Worm (Caenorhabditis elegans) whole organism, young adult: ENCODE results near the gene fbxa-174.
A peak's percentile ranks its signal among the peaks of the same experiment; 100 is the strongest.

ENCODE experiments used
- B0261.1 ChIP-seq: sonication (generic microtip); optimal IDR thresholded peaks from 2 replicates; lab custom pipeline; 2016; ENCODE audit warnings: mild to moderate bottlenecking, missing genetic modification characterization, moderate library complexity, missing compliant biosample characterization
- B0336.3 ChIP-seq: fragments of 200-800 bp; sonication (Bioruptor generic); IDR thresholded peaks from 2 replicates; pipeline ENCODE4 v1.3.6; 2022; ENCODE audit warnings: missing genetic modification characterization, missing compliant biosample characterization
- C06A6.2 ChIP-seq: fragments of 200-800 bp; sonication (Bioruptor generic); conservative IDR thresholded peaks from 2 replicates; pipeline ENCODE4 v1.3.6; 2022; ENCODE audit warnings: missing genetic modification characterization, missing compliant biosample characterization
- D2030.7 ChIP-seq: fragments of 200-800 bp; sonication (Bioruptor generic); IDR thresholded peaks from 2 replicates; pipeline ENCODE4 v1.3.6; 2022; ENCODE audit warnings: missing genetic modification reagents, missing genetic modification characterization, missing compliant biosample characterization
- F49E8.2 ChIP-seq: sonication (generic microtip); optimal IDR thresholded peaks from 3 replicates; lab custom pipeline; 2017; ENCODE audit warnings: missing genetic modification characterization, mild to moderate bottlenecking, missing compliant biosample characterization, antibody characterized with exemption, moderate library complexity; ENCODE audit not compliant: insufficient read depth
- F52B5.7 ChIP-seq: sonication (generic microtip); optimal IDR thresholded peaks from 2 replicates; lab custom pipeline; 2016; ENCODE audit warnings: mild to moderate bottlenecking, missing genetic modification characterization, missing compliant biosample characterization
- F57A8.1 ChIP-seq: fragments of 200-800 bp; sonication (Bioruptor generic); optimal IDR thresholded peaks from 2 replicates; lab custom pipeline; 2018; ENCODE audit warnings: mild to moderate bottlenecking, missing genetic modification characterization, moderate library complexity, missing compliant biosample characterization
- K11D2.4 ChIP-seq: fragments of 200-800 bp; sonication (Bioruptor generic); IDR thresholded peaks from 2 replicates; pipeline ENCODE4 v1.3.6; 2022; ENCODE audit warnings: missing genetic modification reagents, missing genetic modification characterization, missing compliant biosample characterization
- Y53G8AR.9 ChIP-seq: fragments of 200-800 bp; sonication (Bioruptor generic); conservative IDR thresholded peaks from 2 replicates; pipeline ENCODE4 v1.3.6; 2022; ENCODE audit warnings: missing genetic modification reagents, missing genetic modification characterization, missing compliant biosample characterization
- Y56A3A.18 ChIP-seq: fragments of 200-800 bp; sonication (Bioruptor generic); IDR thresholded peaks from 2 replicates; pipeline ENCODE4 v1.3.6; 2022; ENCODE audit warnings: missing genetic modification reagents, missing genetic modification characterization, missing compliant biosample characterization
- Y79H2A.3 ChIP-seq: fragments of 200-800 bp; sonication (Bioruptor generic); conservative IDR thresholded peaks from 2 replicates; pipeline ENCODE4 v1.3.6; 2022; ENCODE audit warnings: missing genetic modification reagents, missing genetic modification characterization, missing compliant biosample characterization
- akir-1 ChIP-seq: fragments of 200-800 bp; sonication (Bioruptor generic); optimal IDR thresholded peaks from 2 replicates; lab custom pipeline; 2018; ENCODE audit warnings: mild to moderate bottlenecking, missing genetic modification characterization, moderate library complexity, missing compliant biosample characterization
- aptf-2 ChIP-seq: fragments of 200-800 bp; sonication (Bioruptor generic); conservative IDR thresholded peaks from 2 replicates; pipeline ENCODE4 v1.3.6; 2022; ENCODE audit warnings: missing genetic modification reagents, missing genetic modification characterization, missing compliant biosample characterization
- aptf-3 ChIP-seq: fragments of 200-800 bp; sonication (Bioruptor generic); IDR thresholded peaks from 2 replicates; pipeline ENCODE4 v1.3.6; 2022; ENCODE audit warnings: missing genetic modification characterization, missing compliant biosample characterization
- atf-7 ChIP-seq: sonication (generic microtip); optimal IDR thresholded peaks from 2 replicates; lab custom pipeline; 2017; ENCODE audit warnings: mild to moderate bottlenecking, missing genetic modification characterization, missing compliant biosample characterization
- athp-1 ChIP-seq: sonication (generic microtip); optimal IDR thresholded peaks from 2 replicates; lab custom pipeline; 2017; ENCODE audit warnings: mild to moderate bottlenecking, missing genetic modification characterization, missing compliant biosample characterization
- attf-6 ChIP-seq: fragments of 200-800 bp; sonication (Bioruptor generic); IDR thresholded peaks from 2 replicates; pipeline ENCODE4 v1.3.6; 2022; ENCODE audit warnings: missing genetic modification reagents, missing genetic modification characterization, missing compliant biosample characterization
- bed-1 ChIP-seq: fragments of 200-800 bp; sonication (Bioruptor generic); IDR thresholded peaks from 2 replicates; pipeline ENCODE4 v1.3.6; 2022; ENCODE audit warnings: missing genetic modification reagents, missing genetic modification characterization, missing compliant biosample characterization
- ceh-58 ChIP-seq: fragments of 200-800 bp; sonication (Bioruptor generic); IDR thresholded peaks from 2 replicates; pipeline ENCODE4 v1.3.6; 2022; ENCODE audit warnings: missing genetic modification characterization, missing compliant biosample characterization
- ceh-79 ChIP-seq: sonication (generic microtip); optimal IDR thresholded peaks from 2 replicates; lab custom pipeline; 2017; ENCODE audit warnings: mild to moderate bottlenecking, missing genetic modification characterization, missing compliant biosample characterization
- ceh-91 ChIP-seq: fragments of 200-800 bp; sonication (Bioruptor generic); IDR thresholded peaks from 2 replicates; pipeline ENCODE4 v1.3.6; 2022; ENCODE audit warnings: missing genetic modification reagents, missing genetic modification characterization, missing compliant biosample characterization
- die-1 ChIP-seq: sonication (generic microtip); optimal IDR thresholded peaks from 2 replicates; lab custom pipeline; 2016; ENCODE audit warnings: missing genotype, mild to moderate bottlenecking, missing genetic modification characterization, missing compliant biosample characterization
- dox-1 ChIP-seq: fragments of 200-800 bp; sonication (Bioruptor generic); IDR thresholded peaks from 2 replicates; pipeline ENCODE4 v1.3.6; 2022; ENCODE audit warnings: missing genetic modification reagents, missing genetic modification characterization, missing compliant biosample characterization
- efl-1 ChIP-seq: fragments of 150-350 bp; optimal IDR thresholded peaks from 2 replicates; lab custom pipeline; 2014; ENCODE audit warnings: missing biosample characterization, missing genetic modification reagents, missing genetic modification characterization
- egl-18 ChIP-seq: fragments of 200-800 bp; sonication (Bioruptor generic); IDR thresholded peaks from 2 replicates; pipeline ENCODE4 v1.3.6; 2022; ENCODE audit warnings: missing genetic modification reagents, missing genetic modification characterization, missing compliant biosample characterization
- egl-44 ChIP-seq: fragments of 200-800 bp; sonication (Bioruptor generic); IDR thresholded peaks from 2 replicates; pipeline ENCODE4 v1.3.6; 2022; ENCODE audit warnings: missing genetic modification reagents, missing genetic modification characterization, missing compliant biosample characterization
- gei-17 ChIP-seq: fragments of 200-800 bp; sonication (Bioruptor generic); optimal IDR thresholded peaks from 2 replicates; lab custom pipeline; 2018; ENCODE audit warnings: mild to moderate bottlenecking, missing genetic modification characterization, missing compliant biosample characterization
- hmg-20 ChIP-seq: fragments of 200-800 bp; sonication (Bioruptor generic); IDR thresholded peaks from 2 replicates; pipeline ENCODE4 v1.3.6; 2022; ENCODE audit warnings: missing genetic modification reagents, missing genetic modification characterization, missing compliant biosample characterization
- hrde-1 ChIP-seq: sonication (generic microtip); optimal IDR thresholded peaks from 2 replicates; lab custom pipeline; 2016; ENCODE audit warnings: missing genetic modification characterization, mild to moderate bottlenecking, missing compliant biosample characterization, moderate library complexity, missing genotype, missing genetic modification reagents, borderline replicate concordance
- lin-26 ChIP-seq: fragments of 200-800 bp; sonication (Bioruptor generic); IDR thresholded peaks from 2 replicates; pipeline ENCODE4 v1.3.6; 2022; ENCODE audit warnings: missing genetic modification reagents, missing genetic modification characterization, missing compliant biosample characterization
- mes-4 ChIP-seq: sonication (generic microtip); optimal IDR thresholded peaks from 2 replicates; lab custom pipeline; 2016; ENCODE audit warnings: missing genotype, missing genetic modification characterization, missing compliant biosample characterization
- mxl-1 ChIP-seq: sonication (generic microtip); optimal IDR thresholded peaks from 2 replicates; lab custom pipeline; 2016; ENCODE audit warnings: missing genetic modification characterization, missing compliant biosample characterization
- nfyb-1 ChIP-seq: fragments of 200-800 bp; sonication (Bioruptor generic); IDR thresholded peaks from 2 replicates; pipeline ENCODE4 v1.3.6; 2022; ENCODE audit warnings: missing genetic modification reagents, missing genetic modification characterization, missing compliant biosample characterization
- nhr-120 ChIP-seq: fragments of 200-800 bp; sonication (Bioruptor generic); IDR thresholded peaks from 2 replicates; pipeline ENCODE4 v1.3.6; 2022; ENCODE audit warnings: missing genetic modification characterization, missing compliant biosample characterization
- nhr-80 ChIP-seq: sonication (generic microtip); optimal IDR thresholded peaks from 2 replicates; lab custom pipeline; 2016; ENCODE audit warnings: missing genetic modification characterization, missing compliant biosample characterization
- pbrm-1 ChIP-seq: fragments of 200-800 bp; sonication (Bioruptor generic); IDR thresholded peaks from 2 replicates; pipeline ENCODE4 v1.3.6; 2022; ENCODE audit warnings: missing genetic modification reagents, missing genetic modification characterization, missing compliant biosample characterization
- rec-8 ChIP-seq, 2 experiments: sonication (generic microtip); optimal IDR thresholded peaks; 2 replicates each; lab custom pipeline; 2016; ENCODE audit warnings: mild to moderate bottlenecking in 2 of 2, missing genetic modification characterization in 2 of 2, missing genetic modification reagents in 2 of 2, missing genotype in 2 of 2, missing biosample characterization in 1 of 2, missing compliant biosample characterization in 1 of 2, moderate library complexity in 1 of 2
- rpc-1 ChIP-seq, 2 experiments: fragments of 150-350 bp in 1 of 2; sonication (generic microtip) in 1 of 2; optimal IDR thresholded peaks; 2 replicates each; lab custom pipeline; 2014 to 2018; ENCODE audit warnings: missing biosample characterization in 1 of 2, missing genetic modification characterization in 1 of 2, missing genetic modification reagents in 1 of 2, missing genotype in 1 of 2
- somi-1 ChIP-seq: fragments of 200-800 bp; sonication (Bioruptor generic); optimal IDR thresholded peaks from 2 replicates; lab custom pipeline; 2018; ENCODE audit warnings: mild to moderate bottlenecking, missing genetic modification characterization, missing compliant biosample characterization
- sptf-2 ChIP-seq: fragments of 200-800 bp; sonication (Bioruptor generic); optimal IDR thresholded peaks from 2 replicates; lab custom pipeline; 2018; ENCODE audit warnings: mild to moderate bottlenecking, missing genetic modification characterization, missing compliant biosample characterization
- tbp1 ChIP-seq: fragments of 200-800 bp; sonication (Bioruptor generic); optimal IDR thresholded peaks from 2 replicates; lab custom pipeline; 2018; ENCODE audit warnings: mild to moderate bottlenecking, missing genetic modification characterization, missing compliant biosample characterization
- unc-62 ChIP-seq: fragments of 150-350 bp; optimal IDR thresholded peaks from 2 replicates; lab custom pipeline; 2014; ENCODE audit warnings: missing biosample characterization, missing genetic modification reagents, missing genetic modification characterization
- zim-3 ChIP-seq: sonication (generic microtip); optimal IDR thresholded peaks from 2 replicates; lab custom pipeline; 2017; ENCODE audit warnings: mild to moderate bottlenecking, missing genetic modification characterization, moderate library complexity, missing compliant biosample characterization
- ztf-22 ChIP-seq: fragments of 200-800 bp; sonication (Bioruptor generic); optimal IDR thresholded peaks from 2 replicates; lab custom pipeline; 2018; ENCODE audit warnings: mild to moderate bottlenecking, missing genetic modification characterization, moderate library complexity, missing compliant biosample characterization
- ztf-25 ChIP-seq: fragments of 200-800 bp; sonication (Bioruptor generic); IDR thresholded peaks from 2 replicates; pipeline ENCODE4 v1.3.6; 2022; ENCODE audit warnings: missing genetic modification reagents, missing genetic modification characterization, missing compliant biosample characterization
- ztf-3 ChIP-seq: fragments of 200-800 bp; sonication (Bioruptor generic); optimal IDR thresholded peaks from 2 replicates; lab custom pipeline; 2018; ENCODE audit warnings: mild to moderate bottlenecking, missing genetic modification characterization, missing compliant biosample characterization
- ztf-6 ChIP-seq: fragments of 200-800 bp; sonication (Bioruptor generic); IDR thresholded peaks from 2 replicates; pipeline ENCODE4 v1.3.6; 2022; ENCODE audit warnings: missing genetic modification reagents, missing genetic modification characterization, missing compliant biosample characterization

fbxa-174 gene

ce11 chrV:17546931-17547330 lies 11.3 kb downstream of the fbxa-174 start:
- TF ChIP-seq nhr-80 (peak; percentile 57), zim-3 (tag; lab: Kevin White, UChicago) (no peak), bed-1 (GFP tag; lab: Robert Waterston, UW) (no peak), lin-26 (no peak)

DNA sequence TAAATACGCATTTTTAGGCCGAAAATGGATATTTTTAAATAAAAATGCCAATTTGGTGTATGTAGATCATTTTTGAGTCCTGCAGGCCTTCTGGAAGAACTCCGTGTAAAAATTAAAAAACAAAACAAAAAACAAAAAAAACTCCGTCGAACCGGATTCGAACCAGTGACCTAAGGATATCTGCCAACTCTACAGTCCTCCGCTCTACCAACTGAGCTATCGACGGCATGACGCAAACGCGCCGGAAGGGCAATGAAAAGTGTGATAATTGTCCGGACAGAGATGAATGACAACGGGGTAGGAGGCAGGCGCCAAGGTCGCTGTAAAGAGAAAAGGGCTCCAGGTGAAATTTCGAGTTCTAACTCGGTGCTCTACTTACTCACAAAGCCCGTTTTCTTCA lies 16.0 kb downstream of the fbxa-174 start:
- TF ChIP-seq hmg-20 (GFP tag; lab: Robert Waterston, UW) (0 out of 2 replicates have a peak, but pooled peaks have one; percentile 20), hrde-1 (tag; lab: Kevin White, UChicago) (no peak), rpc-1 (optimal IDR thresholded peaks at IDR 0.05; lab: Kevin White, UChicago) (peak; percentile 63), rpc-1 (tag; optimal IDR thresholded peaks at IDR 0.05; lab: Kevin White, UChicago) (peak; percentile 82), ztf-6 (GFP tag; lab: Robert Waterston, UW) (no peak), mxl-1 (no peak), lin-26 (peak; percentile 69), aptf-3 (GFP tag; lab: Robert Waterston, UW) (no peak), C06A6.2 (GFP tag; lab: Robert Waterston, UW) (no peak), ceh-58 (GFP tag; lab: Robert Waterston, UW) (no peak), egl-44 (GFP tag; lab: Robert Waterston, UW) (no peak), pbrm-1 (GFP tag; lab: Robert Waterston, UW) (peak; percentile 56; the same call in 1 of the 2 replicates), ztf-3 (no peak), Y79H2A.3 (no peak), somi-1 (no peak), efl-1 (GFP tag; lab: Kevin White, UChicago) (no peak), ztf-22 (GFP tag; lab: Kevin White, UChicago) (no peak), bed-1 (GFP tag; lab: Robert Waterston, UW) (no peak), sptf-2 (no peak), Y56A3A.18 (GFP tag; lab: Robert Waterston, UW) (no peak), Y53G8AR.9 (GFP tag; lab: Robert Waterston, UW) (no peak), ztf-25 (0 out of 2 replicates have a peak, but pooled peaks have one; percentile 57), aptf-2 (GFP tag; lab: Robert Waterston, UW) (0 out of 2 replicates have a peak, but pooled peaks have one; percentile 22), akir-1 (GFP tag; lab: Kevin White, UChicago) (no peak), dox-1 (GFP tag; lab: Robert Waterston, UW) (peak; percentile 43; the same call in 1 of the 2 replicates), B0261.1 (tag; lab: Kevin White, UChicago) (peak; percentile 80), die-1 (tag; lab: Kevin White, UChicago) (peak; percentile 68), K11D2.4 (no peak), egl-18 (GFP tag; lab: Robert Waterston, UW) (no peak), tbp1 (peak; percentile 90), D2030.7 (GFP tag; lab: Robert Waterston, UW) (0 out of 2 replicates have a peak, but pooled peaks have one; percentile 18), nfyb-1 (GFP tag; lab: Robert Waterston, UW) (no peak), F49E8.2 (tag; lab: Kevin White, UChicago) (no peak), ceh-79 (tag; lab: Kevin White, UChicago) (no peak), nhr-120 (0 out of 2 replicates have a peak, but pooled peaks have one; percentile 67), atf-7 (tag; lab: Kevin White, UChicago) (no peak), F52B5.7 (tag; lab: Kevin White, UChicago) (no peak), F57A8.1 (GFP tag; lab: Kevin White, UChicago) (no peak), unc-62 (GFP tag; lab: Kevin White, UChicago) (no peak), B0336.3 (GFP tag; lab: Robert Waterston, UW) (no peak), ceh-91 (GFP tag; lab: Robert Waterston, UW) (no peak), athp-1 (no peak), attf-6 (peak; percentile 78), mes-4 (tag; lab: Kevin White, UChicago) (no peak), rec-8 (tag; optimal IDR thresholded peaks at IDR 0.05; lab: Kevin White, UChicago) (peak; percentile 22 to 35), gei-17 (no peak)
